Fruit fly (Drosophila melanogaster) whole organism, pupa: ENCODE results near the gene Ir67c.

Source experiments
- CG10348 ChIP-seq: fragments of 200-800 bp; sonication (Bioruptor generic); IDR thresholded peaks from 2 replicates; pipeline ENCODE4 v1.3.6; 2022; ENCODE audit warnings: missing biosample characterization, missing genetic modification characterization
- CG12605 ChIP-seq: fragments of 200-800 bp; sonication (Bioruptor generic); IDR thresholded peaks from 2 replicates; pipeline ENCODE4 v1.3.6; 2022; ENCODE audit warnings: missing biosample characterization, missing genetic modification characterization
- CG13204 ChIP-seq: fragments of 200-800 bp; sonication (Bioruptor generic); optimal IDR thresholded peaks from 2 replicates; lab custom pipeline; 2018; ENCODE audit warnings: missing biosample characterization, mild to moderate bottlenecking, missing genetic modification characterization, moderate library complexity
- CG14655 ChIP-seq: fragments of 200-800 bp; sonication (Bioruptor generic); optimal IDR thresholded peaks from 3 replicates; lab custom pipeline; 2017; ENCODE audit warnings: mild to moderate bottlenecking, missing biosample characterization, missing genetic modification reagents, missing genetic modification characterization
- CG15710 ChIP-seq: fragments of 200-800 bp; sonication (Bioruptor generic); optimal IDR thresholded peaks from 2 replicates; lab custom pipeline; 2018; ENCODE audit warnings: missing biosample characterization, mild to moderate bottlenecking, missing genetic modification characterization, moderate library complexity
- CG17806 ChIP-seq: fragments of 200-800 bp; sonication (Bioruptor generic); optimal IDR thresholded peaks from 2 replicates; lab custom pipeline; 2018; ENCODE audit warnings: missing biosample characterization, mild to moderate bottlenecking, missing genetic modification characterization, moderate library complexity
- CG32121 ChIP-seq: fragments of 200-800 bp; sonication (Bioruptor generic); IDR thresholded peaks from 2 replicates; pipeline ENCODE4 v1.3.6; 2022; ENCODE audit warnings: missing biosample characterization, missing genetic modification characterization
- CG34367 ChIP-seq: fragments of 200-800 bp; sonication (Bioruptor generic); optimal IDR thresholded peaks from 2 replicates; lab custom pipeline; 2018; ENCODE audit warnings: missing biosample characterization, mild to moderate bottlenecking, missing genetic modification characterization
- CG4496 ChIP-seq: fragments of 200-800 bp; sonication (Bioruptor generic); IDR thresholded peaks from 3 replicates; pipeline ENCODE4 v1.3.6; 2022; ENCODE audit warnings: missing biosample characterization, missing genetic modification characterization
- CG8159 ChIP-seq: fragments of 200-800 bp; sonication (Bioruptor generic); optimal IDR thresholded peaks from 3 replicates; lab custom pipeline; 2018; ENCODE audit warnings: missing biosample characterization, mild to moderate bottlenecking, missing genetic modification characterization, moderate library complexity
- CG8301 ChIP-seq: fragments of 200-800 bp; sonication (Bioruptor generic); optimal IDR thresholded peaks from 2 replicates; lab custom pipeline; 2018; ENCODE audit warnings: missing biosample characterization, mild to moderate bottlenecking, missing genetic modification characterization
- CG9948 ChIP-seq: fragments of 200-800 bp; sonication (Bioruptor generic); optimal IDR thresholded peaks from 2 replicates; lab custom pipeline; 2018; ENCODE audit warnings: missing biosample characterization, mild to moderate bottlenecking, missing genetic modification characterization, moderate library complexity
- D1 ChIP-seq: fragments of 200-800 bp; sonication (Bioruptor generic); optimal IDR thresholded peaks from 2 replicates; lab custom pipeline; 2018; ENCODE audit warnings: missing biosample characterization, mild to moderate bottlenecking, missing genetic modification characterization, moderate library complexity
- EcR ChIP-seq: fragments of 200-800 bp; sonication (Bioruptor generic); optimal IDR thresholded peaks from 3 replicates; lab custom pipeline; 2019; ENCODE audit warnings: missing biosample characterization, missing genetic modification characterization, mild to moderate bottlenecking, moderate library complexity, missing genetic modification reagents
- Ets98B ChIP-seq: fragments of 200-800 bp; sonication (Bioruptor generic); IDR thresholded peaks from 2 replicates; pipeline ENCODE4 v1.3.6; 2022; ENCODE audit warnings: missing biosample characterization, missing genetic modification characterization
- Pif1A ChIP-seq: fragments of 200-800 bp; sonication (Bioruptor generic); optimal IDR thresholded peaks from 3 replicates; lab custom pipeline; 2016; ENCODE audit warnings: missing biosample characterization, missing genetic modification characterization
- Pif1B ChIP-seq: fragments of 200-800 bp; sonication (Bioruptor generic); optimal IDR thresholded peaks from 3 replicates; lab custom pipeline; 2016; ENCODE audit warnings: missing biosample characterization, missing genetic modification characterization
- Snoo ChIP-seq: fragments of 200-800 bp; sonication (Bioruptor generic); optimal IDR thresholded peaks from 3 replicates; lab custom pipeline; 2017; ENCODE audit warnings: missing biosample characterization, mild to moderate bottlenecking, missing genetic modification characterization, inconsistent platforms
- fd96Ca ChIP-seq: fragments of 200-800 bp; sonication (Bioruptor generic); IDR thresholded peaks from 3 replicates; pipeline ENCODE4 v1.3.6; 2022; ENCODE audit warnings: missing biosample characterization, missing genetic modification characterization
- gl ChIP-seq: fragments of 200-800 bp; sonication (Bioruptor generic); optimal IDR thresholded peaks from 2 replicates; lab custom pipeline; 2018; ENCODE audit warnings: missing biosample characterization, mild to moderate bottlenecking, missing genetic modification characterization
- rn ChIP-seq: fragments of 200-800 bp; sonication (Bioruptor generic); IDR thresholded peaks from 2 replicates; pipeline ENCODE4 v1.3.6; 2022; ENCODE audit warnings: missing biosample characterization, missing genetic modification characterization

The Ir67c gene

DNA sequence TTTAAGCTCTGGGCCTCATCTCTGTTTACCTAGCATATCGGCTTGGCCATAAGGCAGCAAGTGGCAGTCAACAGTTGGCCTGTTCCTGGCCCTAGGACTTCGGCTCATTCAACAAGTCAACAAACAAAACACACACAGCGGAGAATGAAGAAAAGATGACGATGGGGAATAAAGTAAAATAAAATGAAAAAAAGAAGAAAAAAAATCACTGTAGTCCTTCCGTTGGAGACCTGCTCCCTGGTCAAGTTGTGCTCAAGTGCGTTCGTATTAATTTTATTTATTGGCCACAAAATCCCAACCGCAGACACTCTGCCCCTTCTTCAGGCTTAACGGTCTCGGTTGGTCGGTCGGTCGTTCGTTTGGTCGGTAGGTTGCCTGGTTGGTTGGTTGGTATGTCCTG lies 15.5 kb downstream of the Ir67c start:
- no peak for TF ChIP-seq CG4496
- TF ChIP-seq CG34367 = peak; percentile 36
- no peak for TF ChIP-seq CG8159
- TF ChIP-seq CG9948 (tag; lab: Kevin White, UChicago) = no peak
- TF ChIP-seq Pif1B (GFP tag; lab: Kevin White, UChicago) = no peak
- TF ChIP-seq CG8301 = no peak
- no peak for TF ChIP-seq CG12605
- no peak for TF ChIP-seq D1 (tag; lab: Kevin White, UChicago)
- TF ChIP-seq CG13204 (GFP tag; lab: Kevin White, UChicago) = peak; percentile 65
- no peak for TF ChIP-seq EcR (GFP tag; lab: Kevin White, UChicago)
- TF ChIP-seq Snoo = no peak
- TF ChIP-seq CG17806 (tag; lab: Kevin White, UChicago) = no peak
- no peak for TF ChIP-seq Ets98B (GFP tag; lab: Robert Waterston, UW)
- no peak for TF ChIP-seq Pif1A (GFP tag; lab: Kevin White, UChicago)
- peak; percentile 21 for TF ChIP-seq CG15710
- TF ChIP-seq gl = peak; percentile 8
- no peak for TF ChIP-seq CG14655
- no peak for TF ChIP-seq rn (GFP tag; lab: Robert Waterston, UW)
- TF ChIP-seq fd96Ca (GFP tag; lab: Robert Waterston, UW) = no peak
- no peak for TF ChIP-seq CG32121
- no peak for TF ChIP-seq CG10348 (GFP tag; lab: Robert Waterston, UW)
- TF ChIP-seq, all 21 proteins: peak for 4

DNA sequence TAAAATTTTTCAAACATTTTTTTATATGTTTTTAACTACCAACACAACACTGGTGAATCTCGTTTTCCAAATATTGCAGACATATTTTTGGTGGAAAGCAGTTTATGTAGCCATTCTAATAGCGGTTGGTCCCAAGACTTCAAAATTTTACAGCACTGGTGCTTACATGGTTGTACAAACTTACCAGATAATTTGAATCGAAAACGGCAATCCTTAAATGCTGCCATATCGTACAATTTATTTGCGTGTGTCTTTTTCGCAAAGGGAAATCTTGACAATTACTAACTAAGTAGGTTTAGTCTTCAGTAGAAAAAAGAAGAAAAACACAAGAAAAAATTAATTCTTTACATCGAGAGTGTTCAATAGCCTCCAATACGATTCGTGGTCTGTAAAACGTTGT lies 21.4 kb downstream of the Ir67c start, which contains the start of gene CG12362:
Gene CG12362 (plus strand): TSS at position 301 of the 400 bp plus-strand sequence.
- TF ChIP-seq Snoo = no peak
- no peak for TF ChIP-seq D1 (tag; lab: Kevin White, UChicago)
- no peak for TF ChIP-seq CG34367
- no peak for TF ChIP-seq CG14655
- TF ChIP-seq rn (GFP tag; lab: Robert Waterston, UW) = no peak
- TF ChIP-seq Pif1B (GFP tag; lab: Kevin White, UChicago) = no peak
- no peak for TF ChIP-seq CG13204 (GFP tag; lab: Kevin White, UChicago)
- no peak for TF ChIP-seq Ets98B (GFP tag; lab: Robert Waterston, UW)
- TF ChIP-seq, all 21 proteins: peak for 0

DNA sequence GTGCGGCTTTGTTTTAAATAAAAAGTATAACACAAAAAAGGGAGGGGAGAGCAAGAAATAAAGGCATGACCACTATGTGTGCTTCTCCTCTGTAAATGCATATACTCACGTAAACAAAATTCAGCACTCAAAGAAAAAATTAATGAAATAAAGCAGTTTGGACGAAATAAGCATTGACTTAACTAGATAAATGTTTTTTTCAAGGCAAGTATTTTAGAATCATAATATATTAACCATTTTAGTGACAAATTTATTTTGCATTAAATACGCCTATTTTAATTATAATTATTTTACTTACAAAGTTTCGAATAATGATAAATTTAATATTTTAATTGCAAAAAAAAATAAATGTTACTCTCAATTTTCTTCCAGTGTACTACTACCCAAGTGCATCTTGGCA lies 22.3 kb downstream of the Ir67c start:
- TF ChIP-seq fd96Ca (GFP tag; lab: Robert Waterston, UW) (no peak), CG9948 (tag; lab: Kevin White, UChicago) (peak; percentile 9), CG8159 (peak; percentile 17), CG14655 (no peak), D1 (tag; lab: Kevin White, UChicago) (no peak), Pif1A (GFP tag; lab: Kevin White, UChicago) (peak; percentile 9), CG10348 (GFP tag; lab: Robert Waterston, UW) (no peak), Pif1B (GFP tag; lab: Kevin White, UChicago) (no peak), CG17806 (tag; lab: Kevin White, UChicago) (peak; percentile 41), CG15710 (peak; percentile 49), EcR (GFP tag; lab: Kevin White, UChicago) (no peak), CG34367 (peak; percentile 13), CG4496 (no peak), CG13204 (GFP tag; lab: Kevin White, UChicago) (no peak), Ets98B (GFP tag; lab: Robert Waterston, UW) (no peak), CG8301 (no peak)

DNA sequence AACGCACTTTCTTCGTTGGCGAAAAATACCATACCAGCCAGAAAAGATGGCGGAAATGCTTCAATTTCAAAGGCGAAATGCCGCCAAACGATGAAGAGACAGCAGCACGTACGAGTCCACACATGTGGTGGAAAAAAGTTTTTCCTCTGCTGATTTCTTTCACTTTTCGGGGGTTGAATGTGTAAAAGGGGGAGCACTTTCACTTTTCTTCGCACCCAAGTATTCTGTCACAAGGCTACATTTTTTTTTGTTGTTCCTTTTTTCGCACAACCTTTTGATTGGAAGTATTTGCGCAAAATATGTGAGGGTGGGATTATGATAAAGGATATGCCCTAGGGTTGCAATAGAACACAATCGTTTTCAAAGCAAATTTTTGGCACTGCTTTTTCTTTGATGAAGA lies 24.4 kb downstream of the Ir67c start:
- TF ChIP-seq fd96Ca (GFP tag; lab: Robert Waterston, UW) (no peak), CG8301 (no peak), Snoo (no peak), CG17806 (tag; lab: Kevin White, UChicago) (no peak), CG14655 (no peak), Pif1B (GFP tag; lab: Kevin White, UChicago) (no peak), CG13204 (GFP tag; lab: Kevin White, UChicago) (no peak), CG15710 (no peak), Ets98B (GFP tag; lab: Robert Waterston, UW) (no peak), D1 (tag; lab: Kevin White, UChicago) (no peak), CG9948 (tag; lab: Kevin White, UChicago) (no peak), CG10348 (GFP tag; lab: Robert Waterston, UW) (no peak), CG4496 (no peak), CG32121 (no peak), rn (GFP tag; lab: Robert Waterston, UW) (no peak), gl (no peak), CG34367 (no peak), Pif1A (GFP tag; lab: Kevin White, UChicago) (no peak), EcR (GFP tag; lab: Kevin White, UChicago) (no peak), CG8159 (no peak)

DNA sequence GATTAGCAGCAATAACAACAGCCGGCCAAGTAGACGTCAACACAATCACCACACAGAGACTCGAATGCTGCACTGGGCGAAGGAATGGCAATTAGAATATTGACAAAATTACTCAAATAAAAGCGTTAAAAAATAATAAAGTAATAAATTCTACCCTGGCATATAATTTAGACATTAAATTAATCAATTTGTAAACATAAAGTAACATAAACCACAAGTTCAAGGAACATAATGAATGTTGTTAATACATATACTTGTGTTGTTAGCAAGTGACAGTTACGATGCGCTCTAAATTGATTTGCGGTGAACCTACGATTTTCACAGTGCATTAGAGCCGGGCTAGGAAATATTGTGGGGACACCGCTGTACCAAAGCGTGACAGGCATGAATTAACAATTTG lies 26.2 kb downstream of the Ir67c start:
- TF ChIP-seq CG8301 (peak; percentile 62), gl (no peak), Pif1B (GFP tag; lab: Kevin White, UChicago) (no peak), Snoo (no peak), CG9948 (tag; lab: Kevin White, UChicago) (no peak), CG32121 (0 out of 2 replicates have a peak, but pooled peaks have one; percentile 21), CG8159 (no peak), CG13204 (GFP tag; lab: Kevin White, UChicago) (no peak), CG10348 (GFP tag; lab: Robert Waterston, UW) (no peak), rn (GFP tag; lab: Robert Waterston, UW) (no peak), CG15710 (no peak), D1 (tag; lab: Kevin White, UChicago) (no peak), CG17806 (tag; lab: Kevin White, UChicago) (no peak), fd96Ca (GFP tag; lab: Robert Waterston, UW) (0 out of 3 replicates have a peak, but pooled peaks have one; percentile 31), EcR (GFP tag; lab: Kevin White, UChicago) (no peak), Pif1A (GFP tag; lab: Kevin White, UChicago) (peak; percentile 7), CG34367 (no peak), CG4496 (no peak; the same call in 2 of the 3 replicates), CG12605 (no peak), CG14655 (peak; percentile 52), Ets98B (GFP tag; lab: Robert Waterston, UW) (0 out of 2 replicates have a peak, but pooled peaks have one; percentile 16)
